Fruit fly (Drosophila melanogaster) whole organism, embryonic: ENCODE results near the gene DNAlig4.

Experiments
- Ada2b ChIP-seq: fragments of 200-800 bp; sonication (Bioruptor generic); IDR thresholded peaks from 2 replicates; pipeline ENCODE4 v1.3.6; 2022; ENCODE audit warnings: missing biosample characterization, missing genetic modification characterization
- BEAF-32 ChIP-seq: fragments of 200-800 bp; sonication (Bioruptor generic); optimal IDR thresholded peaks from 3 replicates; lab custom pipeline; 2017; ENCODE audit warnings: missing biosample characterization, missing genetic modification characterization, mild to moderate bottlenecking, moderate library complexity, missing genetic modification reagents
- Blimp-1 ChIP-seq: fragments of 200-800 bp; sonication (Bioruptor generic); optimal IDR thresholded peaks from 3 replicates; lab custom pipeline; 2018; ENCODE audit warnings: missing biosample characterization, missing genetic modification characterization, mild to moderate bottlenecking, moderate library complexity, missing genetic modification reagents
- CG10274 ChIP-seq: fragments of 200-800 bp; sonication (Bioruptor generic); optimal IDR thresholded peaks from 3 replicates; lab custom pipeline; 2017; ENCODE audit warnings: missing biosample characterization, mild to moderate bottlenecking, missing genetic modification characterization
- CG10654 ChIP-seq: fragments of 200-800 bp; sonication (Bioruptor generic); optimal IDR thresholded peaks from 2 replicates; lab custom pipeline; 2016; ENCODE audit warnings: missing biosample characterization, missing genetic modification characterization
- CG10959 ChIP-seq: fragments of 200-800 bp; sonication (Bioruptor generic); IDR thresholded peaks from 2 replicates; pipeline ENCODE4 v1.3.6; 2022; ENCODE audit warnings: missing biosample characterization, missing genetic modification characterization
- CG11560 ChIP-seq: fragments of 200-800 bp; sonication (Bioruptor generic); IDR thresholded peaks from 3 replicates; pipeline ENCODE4 v1.3.6; 2022; ENCODE audit warnings: missing biosample characterization, missing genetic modification characterization
- CG12104 ChIP-seq: fragments of 200-800 bp; sonication (Bioruptor generic); optimal IDR thresholded peaks from 3 replicates; lab custom pipeline; 2016; ENCODE audit warnings: missing biosample characterization, missing genetic modification characterization
- CG13123 ChIP-seq: fragments of 200-800 bp; sonication (Bioruptor generic); optimal IDR thresholded peaks from 2 replicates; lab custom pipeline; 2016; ENCODE audit warnings: missing biosample characterization, missing genetic modification characterization
- CG1647 ChIP-seq: fragments of 200-800 bp; sonication (Bioruptor generic); optimal IDR thresholded peaks from 3 replicates; lab custom pipeline; 2016; ENCODE audit warnings: missing biosample characterization, missing genetic modification characterization
- CG17385 ChIP-seq: fragments of 200-800 bp; sonication (Bioruptor generic); optimal IDR thresholded peaks from 3 replicates; lab custom pipeline; 2018; ENCODE audit warnings: missing biosample characterization, mild to moderate bottlenecking, missing genetic modification characterization
- CG18011 ChIP-seq: fragments of 200-800 bp; sonication (Bioruptor generic); optimal IDR thresholded peaks from 2 replicates; lab custom pipeline; 2017; ENCODE audit warnings: missing biosample characterization, missing genetic modification characterization, mild to moderate bottlenecking, moderate library complexity, missing genotype
- CG18262 ChIP-seq: fragments of 200-800 bp; optimal IDR thresholded peaks from 3 replicates; lab custom pipeline; 2019; ENCODE audit warnings: missing biosample characterization, mild to moderate bottlenecking, missing genetic modification characterization, moderate library complexity
- CG18619 ChIP-seq: fragments of 200-800 bp; sonication (Bioruptor generic); optimal IDR thresholded peaks from 3 replicates; lab custom pipeline; 2017; ENCODE audit warnings: missing biosample characterization, mild to moderate bottlenecking, missing genetic modification characterization
- CG33557 ChIP-seq: fragments of 200-800 bp; sonication (Bioruptor generic); optimal IDR thresholded peaks from 2 replicates; lab custom pipeline; 2019; ENCODE audit warnings: missing biosample characterization, mild to moderate bottlenecking, missing genetic modification characterization, moderate library complexity
- CG3407 ChIP-seq: fragments of 200-800 bp; sonication (Bioruptor generic); optimal IDR thresholded peaks from 2 replicates; lab custom pipeline; 2018; ENCODE audit warnings: missing biosample characterization, mild to moderate bottlenecking, missing genetic modification characterization
- CG7357 ChIP-seq: fragments of 200-800 bp; sonication (Bioruptor generic); IDR thresholded peaks from 3 replicates; pipeline ENCODE4 v1.3.6; 2022; ENCODE audit warnings: missing biosample characterization, missing genetic modification characterization
- CG7928 ChIP-seq: fragments of 200-800 bp; sonication (Bioruptor generic); optimal IDR thresholded peaks from 2 replicates; lab custom pipeline; 2017; ENCODE audit warnings: missing biosample characterization, mild to moderate bottlenecking, missing genetic modification characterization
- CG7963 ChIP-seq: fragments of 200-800 bp; sonication (Bioruptor generic); IDR thresholded peaks from 3 replicates; pipeline ENCODE4 v1.3.6; 2022; ENCODE audit warnings: missing biosample characterization, missing genetic modification characterization; ENCODE audit not compliant: partially characterized antibody
- CG9609 ChIP-seq: fragments of 200-800 bp; sonication (Bioruptor generic); optimal IDR thresholded peaks from 3 replicates; lab custom pipeline; 2016; ENCODE audit warnings: missing biosample characterization, missing genetic modification characterization
- CkIIα-i1 ChIP-seq: fragments of 200-800 bp; sonication (Bioruptor generic); IDR thresholded peaks from 2 replicates; pipeline ENCODE4 v1.3.6; 2022; ENCODE audit warnings: missing biosample characterization, missing genetic modification characterization
- CoRest ChIP-seq: fragments of 200-800 bp; sonication (Bioruptor generic); optimal IDR thresholded peaks from 3 replicates; lab custom pipeline; 2018; ENCODE audit warnings: missing biosample characterization, mild to moderate bottlenecking, missing genetic modification characterization, moderate library complexity
- Deaf1 ChIP-seq: fragments of 200-800 bp; optimal IDR thresholded peaks from 3 replicates; lab custom pipeline; 2019; ENCODE audit warnings: missing biosample characterization, mild to moderate bottlenecking, missing genetic modification characterization, moderate library complexity
- Doc3 ChIP-seq: fragments of 200-800 bp; sonication (Bioruptor generic); IDR thresholded peaks from 3 replicates; pipeline ENCODE4 v1.3.6; 2022; ENCODE audit warnings: missing biosample characterization, missing genetic modification characterization; ENCODE audit not compliant: partially characterized antibody
- E2f1 ChIP-seq: fragments of 200-800 bp; sonication (Bioruptor generic); IDR thresholded peaks from 2 replicates; pipeline ENCODE4 v1.3.6; 2022; ENCODE audit warnings: missing biosample characterization, missing genetic modification characterization
- E2f2 ChIP-seq: fragments of 200-800 bp; sonication (Bioruptor generic); IDR thresholded peaks from 2 replicates; pipeline ENCODE4 v1.3.6; 2022; ENCODE audit warnings: missing biosample characterization, missing genetic modification characterization
- Jarid2 ChIP-seq: fragments of 200-800 bp; sonication (Bioruptor generic); optimal IDR thresholded peaks from 3 replicates; lab custom pipeline; 2017; ENCODE audit warnings: mild to moderate bottlenecking, missing biosample characterization, missing genetic modification reagents, missing genetic modification characterization
- MESR4 ChIP-seq: fragments of 200-800 bp; sonication (Bioruptor generic); optimal IDR thresholded peaks from 2 replicates; lab custom pipeline; 2018; ENCODE audit warnings: missing biosample characterization, mild to moderate bottlenecking, missing genetic modification characterization, moderate library complexity
- NK7.1 ChIP-seq: fragments of 200-800 bp; sonication (Bioruptor generic); optimal IDR thresholded peaks from 3 replicates; lab custom pipeline; 2016; ENCODE audit warnings: missing biosample characterization, missing genetic modification characterization
- Ptx1 ChIP-seq: fragments of 200-800 bp; sonication (Bioruptor generic); IDR thresholded peaks from 2 replicates; pipeline ENCODE4 v1.3.6; 2022; ENCODE audit warnings: missing biosample characterization, missing genetic modification characterization
- Sox102F ChIP-seq: fragments of 200-800 bp; sonication (Bioruptor generic); optimal IDR thresholded peaks from 2 replicates; lab custom pipeline; 2018; ENCODE audit warnings: missing biosample characterization, mild to moderate bottlenecking, missing genetic modification characterization, moderate library complexity
- Xrp1 ChIP-seq: fragments of 200-800 bp; sonication (Bioruptor generic); IDR thresholded peaks from 2 replicates; pipeline ENCODE4 v1.3.6; 2022; ENCODE audit warnings: missing biosample characterization, missing genetic modification characterization
- ase ChIP-seq: fragments of 200-800 bp; sonication (Bioruptor generic); IDR thresholded peaks from 3 replicates; pipeline ENCODE4 v1.3.6; 2022; ENCODE audit warnings: missing biosample characterization, missing genetic modification characterization
- bbx ChIP-seq: fragments of 200-800 bp; sonication (Bioruptor generic); IDR thresholded peaks from 2 replicates; pipeline ENCODE4 v1.3.6; 2022; ENCODE audit warnings: missing biosample characterization, missing genetic modification characterization; ENCODE audit not compliant: partially characterized antibody
- cas ChIP-seq: fragments of 200-800 bp; sonication (Bioruptor generic); IDR thresholded peaks from 2 replicates; pipeline ENCODE4 v1.3.6; 2022; ENCODE audit warnings: missing biosample characterization, missing genetic modification characterization
- cato ChIP-seq: fragments of 200-800 bp; sonication (Bioruptor generic); optimal IDR thresholded peaks from 2 replicates; lab custom pipeline; 2016; ENCODE audit warnings: missing biosample characterization, missing genetic modification characterization, borderline replicate concordance
- dan ChIP-seq: fragments of 200-800 bp; sonication (Bioruptor generic); IDR thresholded peaks from 2 replicates; pipeline ENCODE4 v1.3.6; 2022; ENCODE audit warnings: missing biosample characterization, missing genetic modification characterization
- dm ChIP-seq: fragments of 200-800 bp; sonication (Bioruptor generic); optimal IDR thresholded peaks from 3 replicates; lab custom pipeline; 2016; ENCODE audit warnings: missing biosample characterization, missing genetic modification characterization
- fd64A ChIP-seq: fragments of 200-800 bp; sonication (Bioruptor generic); optimal IDR thresholded peaks from 3 replicates; lab custom pipeline; 2018; ENCODE audit warnings: missing biosample characterization, mild to moderate bottlenecking, missing genetic modification characterization
- ftz-f1 ChIP-seq: fragments of 200-800 bp; sonication (Bioruptor generic); optimal IDR thresholded peaks from 2 replicates; lab custom pipeline; 2016; ENCODE audit warnings: missing biosample characterization, missing genetic modification characterization
- inv ChIP-seq: fragments of 200-800 bp; sonication (Bioruptor generic); IDR thresholded peaks from 2 replicates; pipeline ENCODE4 v1.3.6; 2022; ENCODE audit warnings: missing biosample characterization, missing genetic modification characterization; ENCODE audit not compliant: partially characterized antibody
- jumu ChIP-seq: fragments of 200-800 bp; sonication (Bioruptor generic); optimal IDR thresholded peaks from 3 replicates; lab custom pipeline; 2016; ENCODE audit warnings: missing biosample characterization, missing genetic modification characterization
- p53 ChIP-seq: fragments of 200-800 bp; sonication (Bioruptor generic); optimal IDR thresholded peaks from 2 replicates; lab custom pipeline; 2016; ENCODE audit warnings: missing biosample characterization, missing genetic modification characterization
- peb ChIP-seq: fragments of 200-800 bp; sonication (Bioruptor generic); IDR thresholded peaks from 2 replicates; pipeline ENCODE4 v1.3.6; 2022; ENCODE audit warnings: missing biosample characterization, missing genetic modification characterization
- ranshi ChIP-seq: fragments of 200-800 bp; sonication (Bioruptor generic); IDR thresholded peaks from 2 replicates; pipeline ENCODE4 v1.3.6; 2022; ENCODE audit warnings: missing biosample characterization, missing genetic modification characterization
- scrt ChIP-seq: fragments of 200-800 bp; sonication (Bioruptor generic); optimal IDR thresholded peaks from 2 replicates; lab custom pipeline; 2018; ENCODE audit warnings: missing biosample characterization, mild to moderate bottlenecking, missing genetic modification characterization, moderate library complexity
- ssp ChIP-seq: fragments of 200-800 bp; sonication (Bioruptor generic); IDR thresholded peaks from 2 replicates; pipeline ENCODE4 v1.3.6; 2022; ENCODE audit warnings: missing biosample characterization, missing genetic modification characterization
- tgo ChIP-seq: fragments of 200-800 bp; sonication (Bioruptor generic); IDR thresholded peaks from 3 replicates; pipeline ENCODE4 v1.3.6; 2022; ENCODE audit warnings: missing biosample characterization, missing genetic modification characterization
- vnd ChIP-seq: fragments of 200-800 bp; sonication (Bioruptor generic); IDR thresholded peaks from 3 replicates; pipeline ENCODE4 v1.3.6; 2022; ENCODE audit warnings: missing biosample characterization, missing genetic modification characterization; ENCODE audit not compliant: partially characterized antibody
- z ChIP-seq: fragments of 200-800 bp; sonication (Bioruptor generic); IDR thresholded peaks from 3 replicates; pipeline ENCODE4 v1.3.6; 2022; ENCODE audit warnings: missing biosample characterization, missing genetic modification characterization
- zf30C ChIP-seq: fragments of 200-800 bp; sonication (Bioruptor generic); optimal IDR thresholded peaks from 3 replicates; lab custom pipeline; 2018; ENCODE audit warnings: missing biosample characterization, mild to moderate bottlenecking, missing genetic modification characterization

Gene DNAlig4

dm6 chrX:13643961-13644360 lies 23.6 kb downstream of the DNAlig4 start (continued):
- TF ChIP-seq p53 (GFP tag; lab: Kevin White, UChicago) (no peak), CG7963 (GFP tag; lab: Robert Waterston, UW) (no peak), BEAF-32 (GFP tag; lab: Kevin White, UChicago) (no peak), Ada2b (GFP tag; lab: Robert Waterston, UW) (peak; percentile 78), CG18011 (no peak), CG17385 (peak; percentile 14), peb (GFP tag; lab: Robert Waterston, UW) (peak; percentile 46; the same call in 1 of the 2 replicates), CG11560 (tag; lab: Robert Waterston, UW) (no peak), CG18619 (peak; percentile 1), cato (GFP tag; lab: Kevin White, UChicago) (peak; percentile 34), Xrp1 (peak; percentile 74), Sox102F (GFP tag; lab: Kevin White, UChicago) (peak; percentile 63), ssp (GFP tag; lab: Robert Waterston, UW) (peak; percentile 34), CG7928 (no peak), MESR4 (no peak), Deaf1 (tag; lab: Kevin White, UChicago) (no peak), jumu (GFP tag; lab: Kevin White, UChicago) (peak; percentile 21), inv (no peak), CG33557 (GFP tag; lab: Kevin White, UChicago) (no peak), ftz-f1 (GFP tag; lab: Kevin White, UChicago) (peak; percentile 71), Blimp-1 (GFP tag; lab: Kevin White, UChicago) (peak; percentile 81), cas (GFP tag; lab: Robert Waterston, UW) (no peak), CG18262 (tag; lab: Kevin White, UChicago) (peak; percentile 59), CG10959 (peak; percentile 40; the same call in 1 of the 2 replicates), z (no peak), CG9609 (GFP tag; lab: Kevin White, UChicago) (peak; percentile 18), dm (GFP tag; lab: Kevin White, UChicago) (no peak), CG10274 (GFP tag; lab: Kevin White, UChicago) (no peak), CG7357 (peak; percentile 31; the same call in 1 of the 3 replicates), CG1647 (GFP tag; lab: Kevin White, UChicago) (peak; percentile 53), tgo (peak; percentile 73; the same call in 2 of the 3 replicates), NK7.1 (GFP tag; lab: Kevin White, UChicago) (peak; percentile 52), CG13123 (no peak), Jarid2 (GFP tag; lab: Kevin White, UChicago) (peak; percentile 29), E2f2 (peak; percentile 24; the same call in 1 of the 2 replicates), zf30C (no peak), Doc3 (GFP tag; lab: Robert Waterston, UW) (no peak), CkIIα-i1 (GFP tag; lab: Robert Waterston, UW) (no peak), E2f1 (GFP tag; lab: Robert Waterston, UW) (peak; percentile 63; the same call in 1 of the 2 replicates), CoRest (tag; lab: Kevin White, UChicago) (peak; percentile 10), CG12104 (no peak), Ptx1 (peak; percentile 79), dan (no peak), CG3407 (GFP tag; lab: Kevin White, UChicago) (no peak), ranshi (GFP tag; lab: Robert Waterston, UW) (peak; percentile 72), scrt (GFP tag; lab: Kevin White, UChicago) (no peak), CG10654 (GFP tag; lab: Kevin White, UChicago) (peak; percentile 54), ase (GFP tag; lab: Robert Waterston, UW) (peak; percentile 66; the same call in 2 of the 3 replicates), bbx (GFP tag; lab: Robert Waterston, UW) (no peak), fd64A (GFP tag; lab: Kevin White, UChicago) (no peak), vnd (no peak)
